Fruit fly (Drosophila melanogaster): Measurements from ENCODE around the gene Npc2g.

dm6 chr3R:30697038-30697437 is 48.0 kb downstream of the Npc2g start, which contains the start of gene Pka-C2:
- TF ChIP-seq CG8478 (optimal IDR thresholded peaks at IDR 0.05) (no peak), Dll (optimal IDR thresholded peaks at IDR 0.05) (no peak), usp (GFP tag; optimal IDR thresholded peaks at IDR 0.05) (no peak), pan (optimal IDR thresholded peaks at IDR 0.05) (no peak), psq (optimal IDR thresholded peaks at IDR 0.05) (no peak), EcR (GFP tag; optimal IDR thresholded peaks at IDR 0.05) (no peak)

Data from whole organism.